Worm (Caenorhabditis elegans) whole organism, dauer: ENCODE data around the gene ZK643.6.

Source experiments
- unc-62 ChIP-seq: sonication (generic microtip); optimal IDR thresholded peaks from 2 replicates; lab custom pipeline; 2017; ENCODE audit warnings: missing biosample characterization, missing genetic modification reagents, missing genetic modification characterization

The ZK643.6 gene

ce11 chrIII:8961993-8962392 lies 1.4 kb upstream of the ZK643.6 start, which contains the start of gene grl-25:
grl-25 (plus strand) TSS chrIII:8962293.
- TF ChIP-seq unc-62 (GFP tag; lab: Kevin White, UChicago): no peak

DNA sequence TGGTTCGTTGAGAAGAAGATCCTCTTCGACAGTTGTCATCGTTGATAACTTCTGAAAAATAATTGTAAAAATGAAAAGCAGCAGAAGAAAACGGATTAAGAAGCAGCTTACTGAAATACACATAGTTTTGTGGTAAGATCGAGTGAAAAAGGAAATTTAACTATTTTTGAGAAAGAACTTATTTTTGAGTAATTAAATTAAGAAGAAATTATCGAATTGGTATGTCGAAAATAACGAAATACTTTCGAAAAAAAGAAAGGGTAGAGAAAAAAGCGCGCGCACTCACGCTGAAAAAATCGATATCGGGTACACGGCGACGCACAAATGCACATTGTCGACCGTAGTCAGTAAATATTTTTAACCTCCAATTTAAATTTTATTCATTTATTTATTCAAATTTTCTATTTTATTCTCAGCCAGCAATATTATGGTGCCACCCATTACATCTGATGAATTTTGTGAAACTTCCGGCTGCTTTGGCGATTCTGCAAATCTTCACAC lies 4.4 kb downstream of the ZK643.6 start, which contains the start of the genes ZK643.5 and ZK643.2:
Gene ZK643.5, minus strand, starts transcription at position 51 of the 501 bp plus-strand sequence.
Gene ZK643.2, plus strand, starts transcription at position 395 of the 501 bp plus-strand sequence.
- TF ChIP-seq unc-62 (GFP tag; lab: Kevin White, UChicago): no peak

- TF ChIP-seq unc-62 (GFP tag; lab: Kevin White, UChicago): no peak
Measured at ce11 chrIII:8955536-8955935, 5.0 kb downstream of the ZK643.6 start.

DNA sequence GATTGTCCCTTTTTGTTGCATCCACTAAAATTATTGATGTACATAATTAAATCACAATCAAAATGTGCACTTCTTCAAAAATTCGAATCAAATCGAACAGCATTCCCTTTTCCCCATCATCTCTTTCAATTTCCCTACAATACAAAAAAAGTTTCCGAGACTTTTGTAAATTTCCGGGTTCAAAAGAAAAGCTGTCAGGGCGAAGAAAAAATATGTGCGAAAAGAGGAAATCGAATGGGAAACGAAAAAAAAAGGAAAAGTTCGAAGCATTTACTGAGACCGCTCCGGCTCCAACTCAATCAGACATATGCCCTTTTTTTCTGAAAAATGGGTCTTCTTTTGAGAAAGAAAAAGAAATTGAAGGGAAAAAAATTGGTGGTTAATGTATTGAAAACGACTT lies 11.4 kb downstream of the ZK643.6 start:
- TF ChIP-seq unc-62 (GFP tag; lab: Kevin White, UChicago): no peak

- no peak for TF ChIP-seq unc-62 (GFP tag; lab: Kevin White, UChicago)
Measured at ce11 chrIII:8946285-8946684, 14.3 kb downstream of the ZK643.6 start.

ce11 chrIII:8944357-8944756 lies 16.2 kb downstream of the ZK643.6 start, which contains the start of gene dhrr-1:
dhrr-1 (plus strand) TSS chrIII:8944657.
- no peak for TF ChIP-seq unc-62 (GFP tag; lab: Kevin White, UChicago)

DNA sequence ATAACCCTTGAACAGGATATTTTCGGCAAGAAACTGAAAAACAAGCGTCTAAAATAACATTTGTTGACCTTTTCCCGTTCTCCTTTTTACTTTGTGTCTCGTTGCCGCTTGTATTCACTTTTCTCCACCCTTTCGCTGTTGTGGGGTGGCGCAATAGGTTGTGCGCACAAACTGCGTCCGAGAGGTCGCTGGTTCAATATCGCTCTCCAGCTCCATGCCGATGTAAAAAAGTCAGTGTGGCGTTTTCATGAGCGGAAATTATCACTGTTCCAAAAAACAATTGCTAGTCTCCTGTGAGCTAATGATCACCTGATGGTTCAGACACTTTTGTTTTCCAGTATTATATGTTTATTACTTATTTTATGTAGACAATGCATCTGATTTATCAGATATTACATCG lies 23.0 kb downstream of the ZK643.6 start:
- no peak for TF ChIP-seq unc-62 (GFP tag; lab: Kevin White, UChicago)

ce11 chrIII:8934378-8934777 lies 26.2 kb downstream of the ZK643.6 start:
- no peak for TF ChIP-seq unc-62 (GFP tag; lab: Kevin White, UChicago)

DNA sequence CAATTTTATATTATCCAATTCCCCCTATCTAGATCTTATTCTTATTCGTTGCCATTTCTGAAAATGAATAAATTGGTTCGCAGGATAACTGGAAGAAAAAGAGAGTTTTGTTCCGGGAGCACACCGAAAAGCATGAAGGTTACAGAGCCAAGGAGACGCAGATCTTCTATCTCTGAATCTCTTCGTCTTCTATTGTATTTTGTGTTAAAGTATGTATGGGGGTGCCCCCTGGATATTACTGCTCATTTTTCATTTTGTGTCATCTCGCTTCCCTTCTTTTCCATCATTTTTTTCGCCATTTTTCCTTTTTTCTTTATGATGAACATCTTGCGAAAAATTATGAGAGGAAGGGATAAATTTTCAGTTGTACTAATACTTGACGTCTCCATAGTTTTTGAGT lies 26.9 kb downstream of the ZK643.6 start:
- no peak for TF ChIP-seq unc-62 (GFP tag; lab: Kevin White, UChicago)

DNA sequence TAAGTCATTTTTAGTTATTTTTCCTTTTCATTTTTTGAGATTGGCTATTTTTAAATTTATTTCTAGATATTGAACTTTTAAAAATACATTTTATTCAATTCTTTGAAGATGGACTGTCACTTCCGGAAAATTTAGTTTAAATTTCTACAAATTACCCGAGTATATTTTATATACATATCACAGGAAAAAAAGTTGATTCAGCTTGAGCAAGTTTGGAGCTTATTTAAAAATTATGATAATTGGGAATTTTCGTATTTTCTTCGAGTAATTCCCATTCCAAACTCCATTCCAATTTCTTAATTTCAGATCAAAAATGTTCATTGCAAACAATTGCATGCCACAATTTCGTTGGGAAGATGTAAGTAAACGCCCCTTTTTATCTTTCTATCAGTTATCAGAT lies 30.8 kb downstream of the ZK643.6 start, which contains the start of gene arrd-15:
Gene arrd-15, plus strand, starts transcription at position 301 of the 400 bp plus-strand sequence.
- TF ChIP-seq unc-62 (GFP tag; lab: Kevin White, UChicago): no peak

- TF ChIP-seq unc-62 (GFP tag; lab: Kevin White, UChicago): no peak
Measured at ce11 chrIII:8926512-8926911, 34.1 kb downstream of the ZK643.6 start.

DNA sequence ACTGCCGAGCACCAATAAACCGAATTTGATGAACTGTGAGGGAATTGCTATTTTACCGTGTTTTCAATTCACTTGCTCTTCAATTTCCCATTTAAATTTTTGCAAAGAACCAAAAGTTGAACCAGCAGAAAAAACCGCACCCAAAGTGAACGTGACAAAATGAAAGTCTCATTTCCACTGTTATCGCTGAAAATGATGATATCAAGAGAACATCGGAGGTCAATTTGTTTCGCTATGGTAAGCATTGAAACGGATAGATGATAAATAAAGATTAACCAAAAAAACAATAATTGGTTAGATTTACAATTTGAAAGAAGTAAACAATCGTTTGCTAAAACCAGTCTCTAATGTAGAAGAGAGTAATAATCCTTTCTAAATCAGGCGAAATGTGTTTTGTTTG lies 35.0 kb downstream of the ZK643.6 start:
- TF ChIP-seq unc-62 (GFP tag; lab: Kevin White, UChicago): no peak

DNA sequence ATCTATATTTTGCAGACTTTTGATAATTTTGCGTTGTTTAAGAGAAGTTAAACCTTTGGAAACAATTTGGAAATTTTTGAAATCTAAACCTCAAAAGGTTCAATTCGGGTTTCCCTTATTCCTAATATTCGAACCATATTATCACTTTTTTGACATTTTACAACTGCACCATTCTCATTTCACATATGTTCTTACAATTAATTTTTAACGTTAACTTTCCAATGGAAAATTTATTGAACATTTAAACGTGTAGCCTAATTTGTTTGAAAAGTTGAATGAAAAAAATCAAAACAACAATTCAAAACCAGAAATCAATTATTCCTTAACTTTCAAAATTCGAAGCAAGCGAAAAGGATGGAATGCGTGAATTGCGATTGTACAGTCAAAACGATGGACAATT lies 36.6 kb downstream of the ZK643.6 start, which contains the start of gene ZK637.12:
Gene ZK637.12, plus strand, starts transcription at position 301 of the 400 bp plus-strand sequence.
- no peak for TF ChIP-seq unc-62 (GFP tag; lab: Kevin White, UChicago)

DNA sequence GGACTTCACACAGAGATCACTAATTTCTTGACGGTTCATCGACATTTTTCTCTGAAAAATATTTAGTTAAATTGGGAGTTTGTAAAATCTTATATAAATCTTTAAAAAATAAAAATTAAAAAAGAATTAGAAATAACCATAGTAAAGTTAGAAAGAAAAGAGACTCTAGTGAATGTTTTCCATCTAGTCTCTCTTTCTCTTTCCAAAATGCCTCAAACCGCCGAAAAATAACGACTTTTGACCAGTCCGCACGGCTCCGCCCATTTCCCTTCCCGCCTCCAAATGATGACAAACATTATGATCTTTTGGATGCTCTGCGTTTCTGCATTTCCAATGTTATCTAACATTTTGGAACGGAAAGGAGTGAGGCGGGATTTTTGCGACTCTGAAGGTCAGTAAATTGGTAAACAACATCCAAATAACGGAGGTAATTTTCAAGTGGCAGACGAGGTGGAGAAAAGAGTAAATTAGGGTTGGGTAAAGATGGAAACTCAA lies 37.3 kb downstream of the ZK643.6 start, which contains the start of gene glb-1:
Gene glb-1, minus strand, starts transcription at position 51 of the 495 bp plus-strand sequence.
- TF ChIP-seq unc-62 (GFP tag; lab: Kevin White, UChicago): no peak

DNA sequence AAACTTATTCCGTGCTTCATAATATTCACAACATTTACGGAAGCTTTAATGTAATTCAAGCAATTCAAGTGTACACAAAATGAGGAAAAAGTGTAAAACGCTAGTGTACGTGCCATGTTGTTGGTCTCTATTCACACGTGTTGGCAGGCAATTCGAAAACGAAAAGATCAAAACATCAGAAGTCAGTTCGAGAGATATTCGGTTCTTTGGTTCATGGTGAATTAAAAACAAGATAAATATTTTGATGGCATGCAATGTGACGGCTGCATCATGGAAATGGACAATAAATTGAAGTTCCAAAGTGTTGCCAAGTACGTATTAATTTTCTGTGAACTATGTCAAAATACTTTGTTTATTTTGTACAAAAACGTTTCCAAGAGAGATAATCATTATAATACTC lies 38.5 kb downstream of the ZK643.6 start:
- no peak for TF ChIP-seq unc-62 (GFP tag; lab: Kevin White, UChicago)

ce11 chrIII:8919784-8920183 lies 40.8 kb downstream of the ZK643.6 start, which contains the start of gene ZK637.15:
ZK637.15 (plus strand) TSS chrIII:8920084.
- TF ChIP-seq unc-62 (GFP tag; lab: Kevin White, UChicago): no peak

DNA sequence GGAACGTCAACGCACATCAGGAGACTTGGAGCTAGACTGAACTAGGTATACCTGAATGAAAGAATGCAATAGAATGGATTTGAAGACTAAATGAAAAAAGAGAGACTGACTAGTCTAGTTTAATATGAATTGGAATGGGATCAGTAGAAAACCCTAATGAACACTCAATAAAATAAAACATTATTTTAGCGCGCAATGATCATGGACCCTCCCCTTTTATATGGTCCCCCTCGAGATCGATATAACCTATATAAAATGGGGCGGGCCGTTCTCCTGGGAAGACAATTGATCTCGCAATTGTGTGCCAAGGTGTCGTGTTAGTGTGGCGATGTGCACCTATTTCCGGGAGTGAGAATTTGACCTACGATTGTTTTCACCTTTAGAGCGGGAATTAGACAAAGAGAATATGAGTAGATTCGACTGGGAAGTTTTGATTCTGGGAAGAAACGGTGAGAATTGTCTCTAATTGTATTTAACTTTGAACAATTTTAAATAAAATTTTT lies 42.6 kb downstream of the ZK643.6 start, which contains the start of gene cdc-25.3:
Gene cdc-25.3, minus strand, starts transcription at position 51 of the 503 bp plus-strand sequence.
- TF ChIP-seq unc-62 (GFP tag; lab: Kevin White, UChicago): no peak
